Worm (Caenorhabditis elegans) whole organism, L2 larva: Measurements from ENCODE around the gene C05D2.8.

Experiments
- egl-27 ChIP-seq: sonication (generic microtip); optimal IDR thresholded peaks from 3 replicates; lab custom pipeline; 2017; ENCODE audit warnings: missing biosample characterization, missing genetic modification reagents, missing genetic modification characterization
- elt-1 ChIP-seq: fragments of 150-350 bp; optimal IDR thresholded peaks from 2 replicates; lab custom pipeline; 2014; ENCODE audit warnings: missing biosample characterization, missing genetic modification characterization
- lsy-2 ChIP-seq, 2 experiments: fragments of 150-350 bp in 1 of 2; sonication (generic microtip) in 1 of 2; optimal IDR thresholded peaks; 2 replicates each; lab custom pipeline; 2014 to 2017; ENCODE audit warnings: missing biosample characterization in 2 of 2, missing genetic modification characterization in 2 of 2
- nhr-237 ChIP-seq: fragments of 150-350 bp; optimal IDR thresholded peaks from 2 replicates; lab custom pipeline; 2014; ENCODE audit warnings: missing biosample characterization, missing genetic modification characterization
- unc-62 ChIP-seq: fragments of 150-350 bp; optimal IDR thresholded peaks from 2 replicates; lab custom pipeline; 2014; ENCODE audit warnings: missing biosample characterization, missing genetic modification reagents, missing genetic modification characterization

DNA sequence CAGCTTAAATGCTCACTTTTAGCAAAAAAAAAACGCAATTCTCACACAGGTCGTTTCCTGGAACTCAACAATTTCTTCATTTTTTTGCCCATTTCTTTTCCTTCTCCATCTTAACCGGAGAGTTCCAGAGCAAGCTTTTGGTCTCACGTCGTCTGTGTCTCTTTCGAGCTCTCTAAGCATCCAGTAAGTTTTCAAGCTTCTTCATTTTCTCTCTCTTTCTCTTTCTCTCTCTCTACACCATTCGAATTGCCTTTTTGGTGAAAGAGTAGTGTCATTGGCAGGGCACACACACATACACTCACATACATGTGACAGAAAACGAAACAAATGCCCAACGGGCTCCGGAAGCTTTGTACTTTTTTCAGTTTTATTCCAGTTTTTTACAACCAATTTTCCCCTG lies 29.7 kb upstream of the C05D2.8 start:
- no peak for TF ChIP-seq nhr-237
- TF ChIP-seq elt-1 = no peak
- TF ChIP-seq unc-62 (GFP tag; lab: Kevin White, UChicago) = no peak
- TF ChIP-seq lsy-2 (tag; optimal IDR thresholded peaks at IDR 0.05; lab: Kevin White, UChicago) = peak in 1 of 2 experiments; percentile 72
- no peak for TF ChIP-seq egl-27 (tag; lab: Kevin White, UChicago)
